Worm (Caenorhabditis elegans) whole organism, late embryonic: ENCODE data around the gene hlh-6.

ENCODE experiments used
- C08G9.2 ChIP-seq: sonication (generic microtip); optimal IDR thresholded peaks from 2 replicates; lab custom pipeline; 2016; ENCODE audit warnings: mild to moderate bottlenecking, missing genetic modification characterization, moderate library complexity, missing compliant biosample characterization
- K02D7.2 ChIP-seq: sonication (generic microtip); optimal IDR thresholded peaks from 2 replicates; lab custom pipeline; 2017; ENCODE audit warnings: mild to moderate bottlenecking, missing genetic modification characterization, missing compliant biosample characterization
- K09A11.1 ChIP-seq: sonication (generic microtip); optimal IDR thresholded peaks from 2 replicates; lab custom pipeline; 2017; ENCODE audit warnings: antibody characterized with exemption, mild to moderate bottlenecking, missing genetic modification characterization, missing compliant biosample characterization; ENCODE audit not compliant: insufficient read depth
- T23F11.4 ChIP-seq: fragments of 200-800 bp; sonication (Bioruptor generic); optimal IDR thresholded peaks from 2 replicates; lab custom pipeline; 2018; ENCODE audit warnings: mild to moderate bottlenecking, missing genetic modification characterization, missing compliant biosample characterization
- Y22D7AL.16 ChIP-seq: sonication (generic microtip); optimal IDR thresholded peaks from 2 replicates; lab custom pipeline; 2016; ENCODE audit warnings: missing genetic modification characterization, missing compliant biosample characterization
- ahr-1 ChIP-seq: sonication (generic microtip); optimal IDR thresholded peaks from 2 replicates; lab custom pipeline; 2016; ENCODE audit warnings: missing genetic modification characterization, missing compliant biosample characterization
- ceh-24 ChIP-seq: sonication (generic microtip); optimal IDR thresholded peaks from 2 replicates; lab custom pipeline; 2016; ENCODE audit warnings: mild to moderate bottlenecking, missing genetic modification characterization, missing compliant biosample characterization
- ceh-34 ChIP-seq: sonication (generic microtip); optimal IDR thresholded peaks from 2 replicates; lab custom pipeline; 2016; ENCODE audit warnings: mild to moderate bottlenecking, missing genetic modification characterization, missing compliant biosample characterization
- ceh-48 ChIP-seq: sonication (generic microtip); optimal IDR thresholded peaks from 2 replicates; lab custom pipeline; 2016; ENCODE audit warnings: missing genetic modification characterization, inconsistent platforms, missing compliant biosample characterization
- ceh-6 ChIP-seq: fragments of 200-800 bp; sonication (Bioruptor generic); optimal IDR thresholded peaks from 2 replicates; lab custom pipeline; 2018; ENCODE audit warnings: mild to moderate bottlenecking, missing genetic modification characterization, missing compliant biosample characterization
- ceh-9 ChIP-seq: sonication (generic microtip); optimal IDR thresholded peaks from 2 replicates; lab custom pipeline; 2016; ENCODE audit warnings: mild to moderate bottlenecking, missing genetic modification characterization, inconsistent platforms, missing compliant biosample characterization
- che-1 ChIP-seq: sonication (generic microtip); optimal IDR thresholded peaks from 2 replicates; lab custom pipeline; 2016; ENCODE audit warnings: mild to moderate bottlenecking, missing genetic modification characterization, missing compliant biosample characterization
- dmd-4 ChIP-seq: sonication (generic microtip); optimal IDR thresholded peaks from 2 replicates; lab custom pipeline; 2016; ENCODE audit warnings: borderline replicate concordance, missing genetic modification characterization, missing compliant biosample characterization
- dve-1 ChIP-seq: sonication (generic microtip); optimal IDR thresholded peaks from 2 replicates; lab custom pipeline; 2017; ENCODE audit warnings: antibody characterized with exemption, mild to moderate bottlenecking, missing genetic modification characterization, missing compliant biosample characterization
- elt-2 ChIP-seq: sonication (generic microtip); optimal IDR thresholded peaks from 2 replicates; lab custom pipeline; 2016; ENCODE audit warnings: missing genetic modification reagents, missing genetic modification characterization, missing compliant biosample characterization
- elt-4 ChIP-seq: sonication (generic microtip); optimal IDR thresholded peaks from 2 replicates; lab custom pipeline; 2016; ENCODE audit warnings: missing genetic modification characterization, missing compliant biosample characterization
- ets-4 ChIP-seq: sonication (generic microtip); optimal IDR thresholded peaks from 2 replicates; lab custom pipeline; 2016; ENCODE audit warnings: missing genetic modification characterization, missing compliant biosample characterization
- eyg-1 ChIP-seq: sonication (generic microtip); optimal IDR thresholded peaks from 2 replicates; lab custom pipeline; 2016; ENCODE audit warnings: missing genotype, missing genetic modification characterization, missing compliant biosample characterization
- fax-1 ChIP-seq: sonication (generic microtip); optimal IDR thresholded peaks from 2 replicates; lab custom pipeline; 2016; ENCODE audit warnings: missing genotype, missing genetic modification characterization, missing compliant biosample characterization
- fkh-10 ChIP-seq: fragments of 150-350 bp; optimal IDR thresholded peaks from 2 replicates; lab custom pipeline; 2014; ENCODE audit warnings: missing biosample characterization, missing genetic modification reagents, missing genetic modification characterization
- gmeb-2 ChIP-seq: sonication (generic microtip); optimal IDR thresholded peaks from 2 replicates; lab custom pipeline; 2016; ENCODE audit warnings: missing genetic modification characterization, inconsistent platforms, missing compliant biosample characterization
- hlh-15 ChIP-seq: sonication (generic microtip); optimal IDR thresholded peaks from 2 replicates; lab custom pipeline; 2016; ENCODE audit warnings: missing genetic modification characterization, missing compliant biosample characterization
- hlh-30 ChIP-seq: sonication (generic microtip); optimal IDR thresholded peaks from 2 replicates; lab custom pipeline; 2017; ENCODE audit warnings: antibody characterized with exemption, missing genetic modification characterization, missing compliant biosample characterization; ENCODE audit not compliant: insufficient read depth
- hlh-6 ChIP-seq: sonication (generic microtip); optimal IDR thresholded peaks from 2 replicates; lab custom pipeline; 2016; ENCODE audit warnings: missing genotype, missing genetic modification characterization, missing compliant biosample characterization
- lin-11 ChIP-seq: fragments of 200-800 bp; sonication (Bioruptor generic); optimal IDR thresholded peaks from 2 replicates; lab custom pipeline; 2018; ENCODE audit warnings: mild to moderate bottlenecking, missing genetic modification characterization, missing compliant biosample characterization
- madf-2 ChIP-seq: sonication (generic microtip); optimal IDR thresholded peaks from 2 replicates; lab custom pipeline; 2017; ENCODE audit warnings: missing genetic modification characterization, missing compliant biosample characterization
- nfya-1 ChIP-seq: sonication (generic microtip); optimal IDR thresholded peaks from 2 replicates; lab custom pipeline; 2017; ENCODE audit warnings: missing genetic modification characterization, mild to moderate bottlenecking, missing compliant biosample characterization, antibody characterized with exemption, moderate library complexity
- nhr-11 ChIP-seq: fragments of 150-350 bp; optimal IDR thresholded peaks from 2 replicates; lab custom pipeline; 2014; ENCODE audit warnings: missing biosample characterization, missing genetic modification characterization
- nhr-232 ChIP-seq: sonication (generic microtip); optimal IDR thresholded peaks from 2 replicates; lab custom pipeline; 2016; ENCODE audit warnings: missing genetic modification characterization, missing compliant biosample characterization
- npax-4 ChIP-seq: sonication (generic microtip); optimal IDR thresholded peaks from 2 replicates; lab custom pipeline; 2016; ENCODE audit warnings: missing genetic modification characterization, missing compliant biosample characterization
- odd-2 ChIP-seq: sonication (generic microtip); optimal IDR thresholded peaks from 2 replicates; lab custom pipeline; 2017; ENCODE audit warnings: antibody characterized with exemption, mild to moderate bottlenecking, missing genetic modification characterization, missing compliant biosample characterization
- pat-9 ChIP-seq: fragments of 200-800 bp; sonication (Bioruptor generic); optimal IDR thresholded peaks from 2 replicates; lab custom pipeline; 2018; ENCODE audit warnings: mild to moderate bottlenecking, missing genetic modification characterization, moderate library complexity, missing compliant biosample characterization
- pax-1 ChIP-seq: fragments of 150-350 bp; optimal IDR thresholded peaks from 2 replicates; lab custom pipeline; 2014; ENCODE audit warnings: missing biosample characterization, missing genetic modification characterization
- pqm-1 ChIP-seq: sonication (generic microtip); optimal IDR thresholded peaks from 2 replicates; lab custom pipeline; 2016; ENCODE audit warnings: missing genetic modification characterization, missing compliant biosample characterization
- pros-1 ChIP-seq: fragments of 150-350 bp; optimal IDR thresholded peaks from 2 replicates; lab custom pipeline; 2014; ENCODE audit warnings: missing biosample characterization, missing genetic modification reagents, missing genetic modification characterization
- ref-2 ChIP-seq: sonication (generic microtip); optimal IDR thresholded peaks from 2 replicates; lab custom pipeline; 2016; ENCODE audit warnings: missing genetic modification characterization, missing compliant biosample characterization
- rnt-1 ChIP-seq: sonication (generic microtip); optimal IDR thresholded peaks from 2 replicates; lab custom pipeline; 2016; ENCODE audit warnings: missing genetic modification characterization, missing compliant biosample characterization
- sox-4 ChIP-seq: sonication (generic microtip); optimal IDR thresholded peaks from 2 replicates; lab custom pipeline; 2017; ENCODE audit warnings: mild to moderate bottlenecking, missing genetic modification characterization, inconsistent platforms, missing compliant biosample characterization
- tbx-2 ChIP-seq: sonication (generic microtip); optimal IDR thresholded peaks from 2 replicates; lab custom pipeline; 2016; ENCODE audit warnings: missing genetic modification characterization, missing compliant biosample characterization
- ttx-3 ChIP-seq: sonication (generic microtip); optimal IDR thresholded peaks from 2 replicates; lab custom pipeline; 2016; ENCODE audit warnings: missing genetic modification reagents, missing genetic modification characterization, missing compliant biosample characterization
- unc-42 ChIP-seq: sonication (generic microtip); optimal IDR thresholded peaks from 2 replicates; lab custom pipeline; 2016; ENCODE audit warnings: missing genotype, missing genetic modification characterization, missing compliant biosample characterization
- unc-55 ChIP-seq: sonication (generic microtip); optimal IDR thresholded peaks from 2 replicates; lab custom pipeline; 2017; ENCODE audit warnings: missing biosample characterization, missing genetic modification reagents, missing genetic modification characterization

Gene hlh-6

ce11 chrII:9601069-9601468 is 13.6 kb downstream of the hlh-6 start:
- no peak for TF ChIP-seq odd-2 (tag; lab: Kevin White, UChicago)
- peak; percentile 29 for TF ChIP-seq rnt-1
- peak; percentile 76 for TF ChIP-seq unc-55 (GFP tag; lab: Kevin White, UChicago)
- TF ChIP-seq ref-2 (tag; lab: Kevin White, UChicago), result no peak
- peak; percentile 40 for TF ChIP-seq hlh-30 (tag; lab: Kevin White, UChicago)

- TF ChIP-seq ceh-48 (tag; lab: Kevin White, UChicago) (no peak), pqm-1 (tag; lab: Kevin White, UChicago) (no peak), nfya-1 (tag; lab: Kevin White, UChicago) (no peak), ceh-24 (tag; lab: Kevin White, UChicago) (no peak), hlh-6 (tag; lab: Kevin White, UChicago) (no peak), pros-1 (no peak), ahr-1 (tag; lab: Kevin White, UChicago) (no peak), Y22D7AL.16 (no peak), nhr-232 (tag; lab: Kevin White, UChicago) (no peak), dve-1 (tag; lab: Kevin White, UChicago) (no peak), K02D7.2 (tag; lab: Kevin White, UChicago) (no peak)
Observed at ce11 chrII:9600022-9600722, 14.5 kb downstream of the hlh-6 start.

- TF ChIP-seq elt-4 (tag; lab: Kevin White, UChicago), result no peak
Observed at ce11 chrII:9597516-9598047, 17.0 kb downstream of the hlh-6 start, which contains the start of gene mrpl-53. mrpl-53 (plus strand) TSS chrII:9597622.

- no peak for TF ChIP-seq fax-1 (tag; lab: Kevin White, UChicago)
- no peak for TF ChIP-seq elt-4 (tag; lab: Kevin White, UChicago)
- TF ChIP-seq elt-2 (tag; lab: Kevin White, UChicago), result no peak
- TF ChIP-seq npax-4, result no peak
- no peak for TF ChIP-seq ceh-34 (tag; lab: Kevin White, UChicago)
- no peak for TF ChIP-seq sox-4 (tag; lab: Kevin White, UChicago)
- no peak for TF ChIP-seq ahr-1 (tag; lab: Kevin White, UChicago)
- no peak for TF ChIP-seq fkh-10
- no peak for TF ChIP-seq nhr-11
- no peak for TF ChIP-seq eyg-1
- TF ChIP-seq dmd-4 (tag; lab: Kevin White, UChicago), result no peak
- TF ChIP-seq ttx-3 (tag; lab: Kevin White, UChicago), result no peak
- TF ChIP-seq C08G9.2 (tag; lab: Kevin White, UChicago), result no peak
- no peak for TF ChIP-seq pax-1 (tag; lab: Kevin White, UChicago)
- no peak for TF ChIP-seq hlh-15 (tag; lab: Kevin White, UChicago)
- no peak for TF ChIP-seq hlh-30 (tag; lab: Kevin White, UChicago)
- TF ChIP-seq ceh-6 (GFP tag; lab: Kevin White, UChicago), result no peak
- TF ChIP-seq gmeb-2 (tag; lab: Kevin White, UChicago), result no peak
- no peak for TF ChIP-seq tbx-2 (tag; lab: Kevin White, UChicago)
- TF ChIP-seq ceh-9, result no peak
Observed at ce11 chrII:9596401-9596800, 18.2 kb downstream of the hlh-6 start, which contains the start of gene E02H1.6. E02H1.6 (plus strand) TSS chrII:9596701.

- no peak for TF ChIP-seq T23F11.4 (GFP tag; lab: Kevin White, UChicago)
- TF ChIP-seq lin-11 (tag; lab: Kevin White, UChicago), result no peak
- no peak for TF ChIP-seq eyg-1
- no peak for TF ChIP-seq npax-4
- no peak for TF ChIP-seq Y22D7AL.16
- TF ChIP-seq pat-9 (tag; lab: Kevin White, UChicago), result no peak
- no peak for TF ChIP-seq ets-4 (tag; lab: Kevin White, UChicago)
- TF ChIP-seq K09A11.1 (tag; lab: Kevin White, UChicago), result no peak
- no peak for TF ChIP-seq ceh-48 (tag; lab: Kevin White, UChicago)
- TF ChIP-seq che-1 (tag; lab: Kevin White, UChicago), result no peak
- no peak for TF ChIP-seq pqm-1 (tag; lab: Kevin White, UChicago)
- no peak for TF ChIP-seq fkh-10
- TF ChIP-seq hlh-15 (tag; lab: Kevin White, UChicago), result no peak
- TF ChIP-seq unc-42 (tag; lab: Kevin White, UChicago), result no peak
- no peak for TF ChIP-seq C08G9.2 (tag; lab: Kevin White, UChicago)
- no peak for TF ChIP-seq ahr-1 (tag; lab: Kevin White, UChicago)
- TF ChIP-seq ceh-9, result no peak
- no peak for TF ChIP-seq madf-2
Observed at ce11 chrII:9594924-9595323, 19.7 kb downstream of the hlh-6 start, which contains the start of gene E02H1.5. E02H1.5 (plus strand) TSS chrII:9595224.
